Worm (Caenorhabditis elegans) whole organism, L1 larva: Measurements from ENCODE around the gene oac-53.

Source experiments
- ceh-82 ChIP-seq, 3 experiments: fragments of 150-350 bp in 1 of 3; sonication (generic microtip) in 2 of 3; optimal IDR thresholded peaks; 2 replicates each; lab custom pipeline; 2014 to 2017; ENCODE audit warnings: missing biosample characterization in 3 of 3, missing genetic modification characterization in 3 of 3
- mdl-1 ChIP-seq, 2 experiments: fragments of 150-350 bp; optimal IDR thresholded peaks; 2 replicates each; lab custom pipeline; 2014 to 2017; ENCODE audit warnings: missing biosample characterization in 2 of 2, missing genetic modification characterization in 2 of 2, inconsistent platforms in 1 of 2
- ztf-4 ChIP-seq: fragments of 150-350 bp; optimal IDR thresholded peaks from 2 replicates; lab custom pipeline; 2014; ENCODE audit warnings: missing biosample characterization, missing genetic modification characterization

DNA sequence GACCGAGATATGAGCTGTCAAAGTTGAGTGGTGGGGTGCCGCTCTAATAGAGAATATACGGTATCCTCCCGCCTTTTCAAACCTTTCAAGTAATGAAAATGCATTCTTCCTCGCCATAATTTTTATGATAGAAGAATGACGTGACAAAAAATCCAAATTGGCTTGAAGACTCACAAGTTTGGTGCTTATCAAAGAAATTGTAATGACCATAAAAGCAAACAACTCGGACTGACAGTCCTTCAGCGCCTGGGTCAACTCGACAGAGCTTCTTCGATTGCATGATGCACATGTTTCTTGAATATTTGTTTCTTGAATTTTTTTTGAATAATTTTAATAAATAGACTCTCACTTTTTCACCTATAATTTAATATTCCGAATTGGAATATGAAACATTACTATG is 22.3 kb downstream of the oac-53 start:
- TF ChIP-seq ztf-4 (tag; lab: Kevin White, UChicago) (no peak), ceh-82 (tag; optimal IDR thresholded peaks at IDR 0.05; lab: Kevin White, UChicago) (no peak), mdl-1 (tag; optimal IDR thresholded peaks at IDR 0.05; lab: Kevin White, UChicago) (no peak)
